Worm (Caenorhabditis elegans) whole organism, L3 larva: ENCODE results near the gene E04F6.8.

Experiments
- R02D3.7 ChIP-seq: fragments of 150-350 bp; optimal IDR thresholded peaks from 2 replicates; lab custom pipeline; 2014; ENCODE audit warnings: missing biosample characterization, missing genetic modification characterization
- aly-2 ChIP-seq: fragments of 150-350 bp; optimal IDR thresholded peaks from 2 replicates; lab custom pipeline; 2014; ENCODE audit warnings: missing biosample characterization, missing genetic modification characterization
- ceh-16 ChIP-seq: sonication (generic microtip); optimal IDR thresholded peaks from 2 replicates; lab custom pipeline; 2017; ENCODE audit warnings: missing biosample characterization, missing genetic modification characterization
- daf-12 ChIP-seq: fragments of 150-350 bp; optimal IDR thresholded peaks from 2 replicates; lab custom pipeline; 2014; ENCODE audit warnings: missing biosample characterization, missing genetic modification reagents, missing genetic modification characterization
- egl-27 ChIP-seq: sonication (generic microtip); optimal IDR thresholded peaks from 4 replicates; lab custom pipeline; 2017; ENCODE audit warnings: missing biosample characterization, missing genetic modification reagents, missing genetic modification characterization
- egl-5 ChIP-seq: fragments of 150-350 bp; optimal IDR thresholded peaks from 2 replicates; lab custom pipeline; 2017; ENCODE audit warnings: missing biosample characterization, missing genetic modification reagents, missing genetic modification characterization, inconsistent platforms
- elt-2 ChIP-seq: sonication (generic microtip); optimal IDR thresholded peaks from 2 replicates; lab custom pipeline; 2016; ENCODE audit warnings: missing genetic modification reagents, mild to moderate bottlenecking, missing genetic modification characterization, missing compliant biosample characterization
- elt-3 ChIP-seq, 3 experiments: fragments of 150-350 bp in 1 of 3; sonication (generic microtip) in 2 of 3; optimal IDR thresholded peaks; 2 replicates in 2 of 3; 4 replicates in 1 of 3; lab custom pipeline; 2014 to 2017; ENCODE audit warnings: missing biosample characterization in 3 of 3, missing genetic modification characterization in 3 of 3
- eor-1 ChIP-seq, 2 experiments: fragments of 150-350 bp; optimal IDR thresholded peaks; 2 replicates each; lab custom pipeline; 2014 to 2018; ENCODE audit warnings: missing biosample characterization in 2 of 2, missing genetic modification characterization in 2 of 2
- fkh-10 ChIP-seq: sonication (generic microtip); optimal IDR thresholded peaks from 2 replicates; lab custom pipeline; 2017; ENCODE audit warnings: missing biosample characterization, missing genetic modification reagents, missing genetic modification characterization
- fkh-2 ChIP-seq: fragments of 150-350 bp; optimal IDR thresholded peaks from 2 replicates; lab custom pipeline; 2014; ENCODE audit warnings: missing biosample characterization, missing genetic modification reagents, missing genetic modification characterization
- fos-1 ChIP-seq: fragments of 150-350 bp; optimal IDR thresholded peaks from 2 replicates; lab custom pipeline; 2014; ENCODE audit warnings: missing biosample characterization, missing genetic modification characterization
- hmg-11 ChIP-seq: sonication (generic microtip); optimal IDR thresholded peaks from 2 replicates; lab custom pipeline; 2016; ENCODE audit warnings: missing genetic modification characterization, missing compliant biosample characterization
- lin-39 ChIP-seq: fragments of 150-350 bp; optimal IDR thresholded peaks from 2 replicates; lab custom pipeline; 2018; ENCODE audit warnings: missing biosample characterization, missing genetic modification reagents, missing genetic modification characterization
- mml-1 ChIP-seq: fragments of 150-350 bp; sonication (generic microtip); optimal IDR thresholded peaks from 3 replicates; lab custom pipeline; 2014; ENCODE audit warnings: missing biosample characterization, missing genetic modification characterization
- nhr-12 ChIP-seq: fragments of 150-350 bp; optimal IDR thresholded peaks from 2 replicates; lab custom pipeline; 2014; ENCODE audit warnings: missing biosample characterization, missing genetic modification characterization
- nhr-23 ChIP-seq: fragments of 150-350 bp; optimal IDR thresholded peaks from 2 replicates; lab custom pipeline; 2014; ENCODE audit warnings: missing biosample characterization, missing genetic modification reagents, missing genetic modification characterization
- nhr-237 ChIP-seq: fragments of 150-350 bp; optimal IDR thresholded peaks from 2 replicates; lab custom pipeline; 2014; ENCODE audit warnings: missing biosample characterization, missing genetic modification characterization
- nhr-25 ChIP-seq: sonication (generic microtip); optimal IDR thresholded peaks from 2 replicates; lab custom pipeline; 2017; ENCODE audit warnings: missing biosample characterization, missing genetic modification characterization
- nhr-28 ChIP-seq: fragments of 150-350 bp; optimal IDR thresholded peaks from 2 replicates; lab custom pipeline; 2014; ENCODE audit warnings: missing biosample characterization, missing genetic modification characterization
- nhr-43 ChIP-seq: sonication (generic microtip); optimal IDR thresholded peaks from 2 replicates; lab custom pipeline; 2016; ENCODE audit warnings: mild to moderate bottlenecking, missing genetic modification characterization, missing compliant biosample characterization; ENCODE audit not compliant: poor library complexity, severe bottlenecking
- nhr-67 ChIP-seq: fragments of 150-350 bp; optimal IDR thresholded peaks from 2 replicates; lab custom pipeline; 2014; ENCODE audit warnings: missing biosample characterization, missing genetic modification characterization
- nhr-76 ChIP-seq: fragments of 150-350 bp; sonication (generic microtip); optimal IDR thresholded peaks from 5 replicates; lab custom pipeline; 2014; ENCODE audit warnings: missing biosample characterization, missing genetic modification characterization
- pha-4 ChIP-seq: fragments of 150-350 bp; optimal IDR thresholded peaks from 2 replicates; lab custom pipeline; 2014; ENCODE audit warnings: missing biosample characterization, missing genetic modification reagents, missing genetic modification characterization
- pqm-1 ChIP-seq: fragments of 150-350 bp; optimal IDR thresholded peaks from 2 replicates; lab custom pipeline; 2017; ENCODE audit warnings: missing biosample characterization, missing genetic modification characterization, inconsistent platforms
- sea-2 ChIP-seq: fragments of 150-350 bp; sonication (generic microtip); optimal IDR thresholded peaks from 4 replicates; lab custom pipeline; 2014; ENCODE audit warnings: missing biosample characterization, missing genetic modification reagents, missing genetic modification characterization
- tbx-2 ChIP-seq: sonication (generic microtip); optimal IDR thresholded peaks from 2 replicates; lab custom pipeline; 2016; ENCODE audit warnings: mild to moderate bottlenecking, missing genetic modification characterization, missing compliant biosample characterization
- unc-39 ChIP-seq: sonication (generic microtip); optimal IDR thresholded peaks from 4 replicates; lab custom pipeline; 2017; ENCODE audit warnings: missing biosample characterization, missing genetic modification characterization
- unc-62 ChIP-seq: fragments of 150-350 bp; sonication (generic microtip); optimal IDR thresholded peaks from 4 replicates; lab custom pipeline; 2014; ENCODE audit warnings: missing biosample characterization, missing genetic modification reagents, missing genetic modification characterization
- ztf-11 ChIP-seq: fragments of 150-350 bp; optimal IDR thresholded peaks from 2 replicates; lab custom pipeline; 2014; ENCODE audit warnings: missing biosample characterization, missing genetic modification characterization
- ztf-4 ChIP-seq: fragments of 150-350 bp; optimal IDR thresholded peaks from 2 replicates; lab custom pipeline; 2014; ENCODE audit warnings: missing biosample characterization, missing genetic modification characterization

E04F6.8 gene

ce11 chrII:7212059-7212458 lies 879 bp upstream of the E04F6.8 start, which contains the start of gene E04F6.9:
Gene E04F6.9, minus strand, starts transcription at chrII:7212159.
- TF ChIP-seq eor-1 (tag; optimal IDR thresholded peaks at IDR 0.05; lab: Kevin White, UChicago) (no peak), lin-39 (peak; percentile 1)

- TF ChIP-seq nhr-43: no peak
- TF ChIP-seq nhr-67 (tag; lab: Kevin White, UChicago): no peak
- no peak for TF ChIP-seq ztf-11
- no peak for TF ChIP-seq ztf-4 (tag; lab: Kevin White, UChicago)
Observed at ce11 chrII:7210187-7210586, 993 bp downstream of the E04F6.8 start, which contains the start of gene E04F6.15. Gene E04F6.15, minus strand, starts transcription at chrII:7210287.

ce11 chrII:7208184-7208583 lies 3.0 kb downstream of the E04F6.8 start, which contains the start of gene dhs-7:
Gene dhs-7, minus strand, starts transcription at chrII:7208460.
- TF ChIP-seq elt-2 (tag; lab: Kevin White, UChicago) (peak; percentile 67), nhr-76 (tag; lab: Kevin White, UChicago) (no peak)

- TF ChIP-seq pqm-1 (no peak), tbx-2 (tag; lab: Kevin White, UChicago) (no peak), fkh-10 (GFP tag; lab: Kevin White, UChicago) (no peak), nhr-43 (no peak), nhr-25 (tag; lab: Kevin White, UChicago) (no peak), ztf-4 (tag; lab: Kevin White, UChicago) (no peak), aly-2 (no peak), lin-39 (no peak), fos-1 (tag; lab: Kevin White, UChicago) (no peak), mml-1 (tag; lab: Kevin White, UChicago) (no peak), unc-62 (GFP tag; lab: Kevin White, UChicago) (no peak), unc-39 (tag; lab: Kevin White, UChicago) (no peak), R02D3.7 (tag; lab: Kevin White, UChicago) (no peak), egl-5 (tag; lab: Kevin White, UChicago) (no peak), ceh-16 (no peak)
Observed at ce11 chrII:7207649-7208048, 3.5 kb downstream of the E04F6.8 start.

ce11 chrII:7205388-7205787 lies 5.8 kb downstream of the E04F6.8 start, which contains the start of gene srd-59:
Gene srd-59, plus strand, starts transcription at chrII:7205688.
- no peak for TF ChIP-seq nhr-25 (tag; lab: Kevin White, UChicago)
- TF ChIP-seq nhr-237 (tag; lab: Kevin White, UChicago): no peak
- no peak for TF ChIP-seq elt-3 (tag; optimal IDR thresholded peaks at IDR 0.05; lab: Kevin White, UChicago)
- TF ChIP-seq hmg-11 (tag; lab: Kevin White, UChicago): no peak
- TF ChIP-seq nhr-12 (tag; lab: Kevin White, UChicago): no peak
- no peak for TF ChIP-seq nhr-23 (tag; lab: Kevin White, UChicago)
- TF ChIP-seq ztf-4 (tag; lab: Kevin White, UChicago): no peak
- no peak for TF ChIP-seq daf-12 (tag; lab: Kevin White, UChicago)
- TF ChIP-seq unc-62 (GFP tag; lab: Kevin White, UChicago): no peak
- TF ChIP-seq ceh-16: no peak
- no peak for TF ChIP-seq aly-2
- TF ChIP-seq egl-27 (tag; lab: Kevin White, UChicago): no peak
- TF ChIP-seq nhr-28 (tag; lab: Kevin White, UChicago): no peak
- TF ChIP-seq pha-4 (tag; lab: Kevin White, UChicago): no peak
- TF ChIP-seq fkh-2 (tag; lab: Kevin White, UChicago): no peak

ce11 chrII:7204951-7205350 lies 6.2 kb downstream of the E04F6.8 start, which contains the start of gene srd-58:
Gene srd-58, minus strand, starts transcription at chrII:7205051.
- no peak for TF ChIP-seq sea-2 (GFP tag; lab: Kevin White, UChicago)
- TF ChIP-seq ztf-11: no peak
- no peak for TF ChIP-seq fkh-10 (GFP tag; lab: Kevin White, UChicago)
- no peak for TF ChIP-seq nhr-67 (tag; lab: Kevin White, UChicago)
- no peak for TF ChIP-seq mml-1 (tag; lab: Kevin White, UChicago)
- no peak for TF ChIP-seq pha-4 (tag; lab: Kevin White, UChicago)
- no peak for TF ChIP-seq unc-62 (GFP tag; lab: Kevin White, UChicago)
- no peak for TF ChIP-seq nhr-12 (tag; lab: Kevin White, UChicago)
